Fruit fly (Drosophila melanogaster) whole organism, pupa: ENCODE results near the gene Taf4.

Experiments used
- CG10348 ChIP-seq: fragments of 200-800 bp; sonication (Bioruptor generic); IDR thresholded peaks from 2 replicates; pipeline ENCODE4 v1.3.6; 2022; ENCODE audit warnings: missing biosample characterization, missing genetic modification characterization
- CG12605 ChIP-seq: fragments of 200-800 bp; sonication (Bioruptor generic); IDR thresholded peaks from 2 replicates; pipeline ENCODE4 v1.3.6; 2022; ENCODE audit warnings: missing biosample characterization, missing genetic modification characterization
- CG13204 ChIP-seq: fragments of 200-800 bp; sonication (Bioruptor generic); optimal IDR thresholded peaks from 2 replicates; lab custom pipeline; 2018; ENCODE audit warnings: missing biosample characterization, mild to moderate bottlenecking, missing genetic modification characterization, moderate library complexity
- CG14655 ChIP-seq: fragments of 200-800 bp; sonication (Bioruptor generic); optimal IDR thresholded peaks from 3 replicates; lab custom pipeline; 2017; ENCODE audit warnings: mild to moderate bottlenecking, missing biosample characterization, missing genetic modification reagents, missing genetic modification characterization
- CG15710 ChIP-seq: fragments of 200-800 bp; sonication (Bioruptor generic); optimal IDR thresholded peaks from 2 replicates; lab custom pipeline; 2018; ENCODE audit warnings: missing biosample characterization, mild to moderate bottlenecking, missing genetic modification characterization, moderate library complexity
- CG17806 ChIP-seq: fragments of 200-800 bp; sonication (Bioruptor generic); optimal IDR thresholded peaks from 2 replicates; lab custom pipeline; 2018; ENCODE audit warnings: missing biosample characterization, mild to moderate bottlenecking, missing genetic modification characterization, moderate library complexity
- CG32121 ChIP-seq: fragments of 200-800 bp; sonication (Bioruptor generic); IDR thresholded peaks from 2 replicates; pipeline ENCODE4 v1.3.6; 2022; ENCODE audit warnings: missing biosample characterization, missing genetic modification characterization
- CG34367 ChIP-seq: fragments of 200-800 bp; sonication (Bioruptor generic); optimal IDR thresholded peaks from 2 replicates; lab custom pipeline; 2018; ENCODE audit warnings: missing biosample characterization, mild to moderate bottlenecking, missing genetic modification characterization
- CG4496 ChIP-seq: fragments of 200-800 bp; sonication (Bioruptor generic); IDR thresholded peaks from 3 replicates; pipeline ENCODE4 v1.3.6; 2022; ENCODE audit warnings: missing biosample characterization, missing genetic modification characterization
- CG8159 ChIP-seq: fragments of 200-800 bp; sonication (Bioruptor generic); optimal IDR thresholded peaks from 3 replicates; lab custom pipeline; 2018; ENCODE audit warnings: missing biosample characterization, mild to moderate bottlenecking, missing genetic modification characterization, moderate library complexity
- CG8301 ChIP-seq: fragments of 200-800 bp; sonication (Bioruptor generic); optimal IDR thresholded peaks from 2 replicates; lab custom pipeline; 2018; ENCODE audit warnings: missing biosample characterization, mild to moderate bottlenecking, missing genetic modification characterization
- CG9948 ChIP-seq: fragments of 200-800 bp; sonication (Bioruptor generic); optimal IDR thresholded peaks from 2 replicates; lab custom pipeline; 2018; ENCODE audit warnings: missing biosample characterization, mild to moderate bottlenecking, missing genetic modification characterization, moderate library complexity
- D1 ChIP-seq: fragments of 200-800 bp; sonication (Bioruptor generic); optimal IDR thresholded peaks from 2 replicates; lab custom pipeline; 2018; ENCODE audit warnings: missing biosample characterization, mild to moderate bottlenecking, missing genetic modification characterization, moderate library complexity
- EcR ChIP-seq: fragments of 200-800 bp; sonication (Bioruptor generic); optimal IDR thresholded peaks from 3 replicates; lab custom pipeline; 2019; ENCODE audit warnings: missing biosample characterization, missing genetic modification characterization, mild to moderate bottlenecking, moderate library complexity, missing genetic modification reagents
- Ets98B ChIP-seq: fragments of 200-800 bp; sonication (Bioruptor generic); IDR thresholded peaks from 2 replicates; pipeline ENCODE4 v1.3.6; 2022; ENCODE audit warnings: missing biosample characterization, missing genetic modification characterization
- Pif1A ChIP-seq: fragments of 200-800 bp; sonication (Bioruptor generic); optimal IDR thresholded peaks from 3 replicates; lab custom pipeline; 2016; ENCODE audit warnings: missing biosample characterization, missing genetic modification characterization
- Pif1B ChIP-seq: fragments of 200-800 bp; sonication (Bioruptor generic); optimal IDR thresholded peaks from 3 replicates; lab custom pipeline; 2016; ENCODE audit warnings: missing biosample characterization, missing genetic modification characterization
- Snoo ChIP-seq: fragments of 200-800 bp; sonication (Bioruptor generic); optimal IDR thresholded peaks from 3 replicates; lab custom pipeline; 2017; ENCODE audit warnings: missing biosample characterization, mild to moderate bottlenecking, missing genetic modification characterization, inconsistent platforms
- fd96Ca ChIP-seq: fragments of 200-800 bp; sonication (Bioruptor generic); IDR thresholded peaks from 3 replicates; pipeline ENCODE4 v1.3.6; 2022; ENCODE audit warnings: missing biosample characterization, missing genetic modification characterization
- gl ChIP-seq: fragments of 200-800 bp; sonication (Bioruptor generic); optimal IDR thresholded peaks from 2 replicates; lab custom pipeline; 2018; ENCODE audit warnings: missing biosample characterization, mild to moderate bottlenecking, missing genetic modification characterization
- rn ChIP-seq: fragments of 200-800 bp; sonication (Bioruptor generic); IDR thresholded peaks from 2 replicates; pipeline ENCODE4 v1.3.6; 2022; ENCODE audit warnings: missing biosample characterization, missing genetic modification characterization

Taf4 gene

DNA sequence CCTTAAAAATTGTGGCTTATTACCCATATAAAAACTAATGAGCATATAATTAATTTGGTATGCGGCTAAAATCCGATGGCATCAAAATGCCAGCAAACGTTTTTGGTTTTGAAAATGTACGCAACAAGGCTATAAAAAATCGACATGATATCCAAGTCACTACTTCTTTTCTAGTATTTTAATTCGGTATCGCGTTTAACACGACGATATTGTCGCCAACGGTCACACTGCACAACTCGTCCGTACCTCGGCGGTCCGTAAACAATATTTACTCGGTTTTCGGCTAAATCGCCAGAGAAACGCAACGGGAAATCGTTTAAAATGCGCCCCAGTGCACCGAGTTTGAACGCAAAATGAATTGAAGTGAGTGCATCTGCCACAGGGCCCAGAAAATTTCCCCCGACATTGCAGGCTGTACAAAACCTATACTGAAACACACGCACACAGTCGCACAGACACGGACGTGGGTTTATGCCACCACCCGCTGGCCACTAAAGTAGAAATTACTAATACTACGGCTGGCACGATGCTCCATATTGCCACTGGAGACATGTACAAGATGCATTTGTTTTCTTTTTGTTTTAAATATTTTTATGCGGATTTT lies at the start of gene Taf4:
Taf4 (plus strand) TSS at position 210 of the 604 bp plus-strand sequence.
- TF ChIP-seq CG12605 (GFP tag; lab: Robert Waterston, UW) (peak; percentile 59; the same call in 1 of the 2 replicates), Snoo (tag; lab: Kevin White, UChicago) (no peak), EcR (GFP tag; lab: Kevin White, UChicago) (no peak), gl (tag; lab: Kevin White, UChicago) (no peak), CG32121 (GFP tag; lab: Robert Waterston, UW) (no peak), CG15710 (tag; lab: Kevin White, UChicago) (no peak), CG17806 (tag; lab: Kevin White, UChicago) (no peak), CG14655 (GFP tag; lab: Kevin White, UChicago) (no peak)
- TF ChIP-seq, all 21 proteins: peak for 1

DNA sequence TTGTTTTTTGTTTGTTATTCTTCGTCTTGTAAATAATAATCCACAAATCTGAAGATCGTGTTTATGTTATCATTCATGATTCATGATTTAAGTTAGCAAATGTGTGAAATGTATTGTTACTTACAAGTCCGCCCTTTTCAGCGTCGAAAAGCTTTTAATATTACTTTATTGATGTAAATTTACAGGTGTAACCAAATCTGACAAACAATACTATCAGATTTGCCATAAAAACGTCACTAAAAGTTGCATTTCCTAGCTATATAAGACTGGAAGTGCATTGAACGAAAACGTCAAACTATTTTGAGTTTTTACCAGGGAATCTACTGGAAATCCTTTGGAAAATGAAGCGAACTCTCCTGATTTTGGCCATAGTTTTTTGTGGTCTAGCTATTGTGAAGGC lies 30.8 kb upstream of the Taf4 start, which contains the start of gene CG33258:
CG33258 (plus strand) TSS at position 301 of the 400 bp plus-strand sequence.
- TF ChIP-seq CG15710 (tag; lab: Kevin White, UChicago) (no peak), CG8301 (tag; lab: Kevin White, UChicago) (no peak), CG34367 (no peak), fd96Ca (no peak), CG8159 (no peak), CG32121 (GFP tag; lab: Robert Waterston, UW) (no peak), gl (tag; lab: Kevin White, UChicago) (no peak), Pif1A (GFP tag; lab: Kevin White, UChicago) (no peak), CG12605 (GFP tag; lab: Robert Waterston, UW) (no peak), Pif1B (GFP tag; lab: Kevin White, UChicago) (no peak), rn (GFP tag; lab: Robert Waterston, UW) (no peak), Snoo (tag; lab: Kevin White, UChicago) (no peak), D1 (tag; lab: Kevin White, UChicago) (no peak), CG9948 (tag; lab: Kevin White, UChicago) (no peak), EcR (GFP tag; lab: Kevin White, UChicago) (no peak), CG17806 (tag; lab: Kevin White, UChicago) (no peak), CG14655 (GFP tag; lab: Kevin White, UChicago) (no peak)

DNA sequence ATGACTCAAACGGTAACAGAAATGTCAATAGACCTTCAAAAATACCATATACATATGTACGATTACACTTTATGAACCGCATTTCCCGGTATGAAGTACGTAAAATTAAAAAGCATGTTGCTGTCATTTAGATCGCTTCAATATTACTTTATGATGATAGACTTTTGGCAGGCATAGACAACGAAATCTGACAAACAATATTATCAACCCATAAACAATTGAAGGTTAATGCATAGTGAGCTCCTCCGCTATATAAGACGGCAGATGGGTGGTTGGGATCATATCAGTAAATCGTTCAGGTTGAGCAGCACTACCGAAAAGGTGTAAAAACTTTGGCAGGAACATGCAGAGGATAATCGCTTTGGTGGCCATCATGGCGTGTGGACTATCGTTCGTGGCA lies 29.3 kb upstream of the Taf4 start, which contains the start of gene CG13075:
CG13075 (plus strand) TSS at position 301 of the 400 bp plus-strand sequence.
- TF ChIP-seq Ets98B (GFP tag; lab: Robert Waterston, UW), result no peak
- TF ChIP-seq rn (GFP tag; lab: Robert Waterston, UW), result no peak
- no peak for TF ChIP-seq Snoo (tag; lab: Kevin White, UChicago)
- TF ChIP-seq CG13204 (GFP tag; lab: Kevin White, UChicago), result no peak
- no peak for TF ChIP-seq CG4496 (GFP tag; lab: Robert Waterston, UW)
- TF ChIP-seq fd96Ca, result no peak
- no peak for TF ChIP-seq CG32121 (GFP tag; lab: Robert Waterston, UW)
- no peak for TF ChIP-seq CG8301 (tag; lab: Kevin White, UChicago)
- TF ChIP-seq CG17806 (tag; lab: Kevin White, UChicago), result no peak
- no peak for TF ChIP-seq CG14655 (GFP tag; lab: Kevin White, UChicago)
- no peak for TF ChIP-seq CG8159
- no peak for TF ChIP-seq CG12605 (GFP tag; lab: Robert Waterston, UW)
- no peak for TF ChIP-seq Pif1A (GFP tag; lab: Kevin White, UChicago)
- no peak for TF ChIP-seq CG15710 (tag; lab: Kevin White, UChicago)

DNA sequence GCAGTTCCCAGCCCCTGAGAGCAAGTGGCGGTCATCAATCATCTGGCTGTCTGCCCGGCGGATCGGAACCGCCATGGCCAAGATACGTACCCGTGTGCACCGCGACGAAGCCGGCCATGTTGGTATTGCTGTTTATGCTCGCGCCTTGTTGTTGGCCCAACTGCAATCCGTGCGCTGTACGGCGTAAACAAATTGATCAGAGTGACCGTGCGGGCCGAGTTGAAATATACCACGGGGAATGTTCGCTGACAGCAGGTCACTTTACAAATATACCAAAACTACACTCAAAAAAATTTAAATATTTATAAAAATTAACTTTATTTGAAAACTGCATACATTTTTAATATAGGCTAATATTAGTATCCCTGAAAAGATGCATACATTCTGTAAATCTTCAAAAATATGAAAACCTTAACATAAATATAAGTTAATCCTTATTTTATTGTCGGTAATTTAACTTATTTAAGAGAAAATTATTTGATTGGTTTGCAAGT lies 25.6 kb upstream of the Taf4 start, which contains the start of gene Tasp1:
Tasp1 (minus strand) TSS at position 203 of the 494 bp plus-strand sequence.
- no peak for TF ChIP-seq CG17806 (tag; lab: Kevin White, UChicago)
- no peak for TF ChIP-seq CG10348
- no peak for TF ChIP-seq CG8301 (tag; lab: Kevin White, UChicago)
- peak; percentile 46 for TF ChIP-seq CG9948 (tag; lab: Kevin White, UChicago)
- no peak for TF ChIP-seq CG8159
- TF ChIP-seq CG13204 (GFP tag; lab: Kevin White, UChicago), result no peak
- no peak for TF ChIP-seq gl (tag; lab: Kevin White, UChicago)
- TF ChIP-seq CG32121 (GFP tag; lab: Robert Waterston, UW), result peak; percentile 54; the same call in 1 of the 2 replicates
- TF ChIP-seq CG15710 (tag; lab: Kevin White, UChicago), result no peak
- no peak for TF ChIP-seq Pif1B (GFP tag; lab: Kevin White, UChicago)
- TF ChIP-seq Snoo (tag; lab: Kevin White, UChicago), result peak; percentile 47
- no peak for TF ChIP-seq EcR (GFP tag; lab: Kevin White, UChicago)
- TF ChIP-seq Ets98B (GFP tag; lab: Robert Waterston, UW), result no peak; the same call in 1 of the 2 replicates
- TF ChIP-seq CG12605 (GFP tag; lab: Robert Waterston, UW), result 0 out of 2 replicates have a peak, but pooled peaks have one; percentile 36

DNA sequence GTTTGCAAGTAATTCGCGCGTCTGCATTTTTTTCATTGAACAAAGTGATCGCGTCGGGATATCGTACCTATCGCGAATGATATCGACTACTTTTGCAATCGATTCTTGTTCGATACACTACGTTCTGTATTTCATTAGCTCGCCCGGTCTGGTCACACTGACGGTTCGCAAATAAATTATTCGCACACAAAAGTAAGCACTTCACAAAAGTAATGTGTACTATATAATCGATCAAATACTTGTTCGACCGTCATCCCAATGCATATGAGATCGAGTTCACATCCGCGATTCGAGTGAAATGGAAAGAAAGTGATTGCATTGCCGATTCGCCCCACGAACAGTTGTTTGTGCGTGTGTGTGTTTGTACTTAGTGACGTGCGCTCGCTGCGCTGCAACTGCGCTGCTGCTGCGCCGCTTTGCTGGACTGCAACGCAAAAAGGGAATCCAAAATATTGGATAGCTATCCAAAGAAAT lies 22.6 kb upstream of the Taf4 start, which contains the start of the genes CG5235 and ClC-c:
CG5235 (minus strand) TSS at position 63 of the 474 bp plus-strand sequence.
ClC-c (plus strand) TSS at position 125 of the 474 bp plus-strand sequence.
- no peak for TF ChIP-seq D1 (tag; lab: Kevin White, UChicago)
- no peak for TF ChIP-seq CG14655 (GFP tag; lab: Kevin White, UChicago)
- TF ChIP-seq Pif1B (GFP tag; lab: Kevin White, UChicago), result no peak
- TF ChIP-seq CG4496 (GFP tag; lab: Robert Waterston, UW), result no peak
- no peak for TF ChIP-seq rn (GFP tag; lab: Robert Waterston, UW)
- no peak for TF ChIP-seq EcR (GFP tag; lab: Kevin White, UChicago)
- no peak for TF ChIP-seq CG34367
- no peak for TF ChIP-seq CG10348
- no peak for TF ChIP-seq Snoo (tag; lab: Kevin White, UChicago)
- TF ChIP-seq CG17806 (tag; lab: Kevin White, UChicago), result no peak
- no peak for TF ChIP-seq CG9948 (tag; lab: Kevin White, UChicago)
- TF ChIP-seq CG8301 (tag; lab: Kevin White, UChicago), result no peak
